Fruit fly (Drosophila melanogaster): ENCODE data around the gene Gr94a.

Gene Gr94a

dm6 chr3R:23053135-23053730 lies 1.7 kb downstream of the Gr94a start (continued):
- TF ChIP-seq vnd (GFP tag; IDR thresholded peaks at IDR 0.05; ENCODE audit: partially characterized antibody) (0 out of 3 replicates have a peak, but pooled peaks have one; percentile 12), hbn (GFP tag; IDR thresholded peaks at IDR 0.05; ENCODE audit: partially characterized antibody) (peak; percentile 42), Bgb (GFP tag; IDR thresholded peaks at IDR 0.05; ENCODE audit: partially characterized antibody) (peak; percentile 60), ara (GFP tag; IDR thresholded peaks at IDR 0.05) (no peak), Hmr (GFP tag; optimal IDR thresholded peaks at IDR 0.05) (no peak), CG14667 (GFP tag; IDR thresholded peaks at IDR 0.05) (no peak), CG6791 (GFP tag; IDR thresholded peaks at IDR 0.05; ENCODE audit: partially characterized antibody) (peak; percentile 43; the same call in 1 of the 3 replicates), chinmo (GFP tag; IDR thresholded peaks at IDR 0.05; ENCODE audit: partially characterized antibody) (no peak), Asciz (GFP tag; optimal IDR thresholded peaks at IDR 0.05) (no peak), Abd-B (GFP tag; optimal IDR thresholded peaks at IDR 0.05) (no peak), CG13775 (GFP tag; optimal IDR thresholded peaks at IDR 0.05) (no peak)

dm6 chr3R:23053936-23054335 lies 2.4 kb downstream of the Gr94a start, which contains the start of gene p53:
p53 (minus strand) TSS chr3R:23054082.
- no peak for TF ChIP-seq hkb (optimal IDR thresholded peaks at IDR 0.05)
- TF ChIP-seq hkb (GFP tag; IDR thresholded peaks at IDR 0.05), result peak; percentile 64
- TF ChIP-seq CG8924 (tag; optimal IDR thresholded peaks at IDR 0.05), result no peak
- TF ChIP-seq CG12104 (GFP tag; optimal IDR thresholded peaks at IDR 0.05), result peak; percentile 67
- peak; percentile 54 for TF ChIP-seq CTCF (GFP tag; optimal IDR thresholded peaks at IDR 0.05)
- no peak for TF ChIP-seq pnt (GFP tag; optimal IDR thresholded peaks at IDR 0.05)
- TF ChIP-seq CoRest (tag; optimal IDR thresholded peaks at IDR 0.05), result peak; percentile 67
- no peak for TF ChIP-seq bowl (GFP tag; IDR thresholded peaks at IDR 0.05)
- peak; percentile 81 for TF ChIP-seq Vsx1 (GFP tag; optimal IDR thresholded peaks at IDR 0.05)
- peak; percentile 62 for TF ChIP-seq CG6254 (GFP tag; optimal IDR thresholded peaks at IDR 0.05)
- TF ChIP-seq klu (GFP tag; IDR thresholded peaks at IDR 0.05), result peak; percentile 42; the same call in 1 of the 2 replicates
- peak; percentile 80 for TF ChIP-seq CrebB (tag; optimal IDR thresholded peaks at IDR 0.05)
- TF ChIP-seq vnd (GFP tag; IDR thresholded peaks at IDR 0.05; ENCODE audit: partially characterized antibody), result peak; percentile 59; the same call in 2 of the 3 replicates
- no peak for TF ChIP-seq wor (GFP tag; IDR thresholded peaks at IDR 0.05)
- TF ChIP-seq CG14860 (GFP tag; IDR thresholded peaks at IDR 0.05; ENCODE audit: partially characterized antibody), result peak; percentile 63
- TF ChIP-seq CG7372 (GFP tag; IDR thresholded peaks at IDR 0.05), result peak; percentile 49; the same call in 1 of the 2 replicates
- TF ChIP-seq lmd (GFP tag; IDR thresholded peaks at IDR 0.05), result peak; percentile 79
- TF ChIP-seq lbe (GFP tag; optimal IDR thresholded peaks at IDR 0.05), result peak; percentile 29
- peak; percentile 87 for TF ChIP-seq CG15514 (GFP tag; optimal IDR thresholded peaks at IDR 0.05)
- peak in 1 of 3 experiments; percentile 45 for TF ChIP-seq lola (GFP tag; optimal IDR thresholded peaks at IDR 0.05)
- TF ChIP-seq CG17361 (GFP tag; IDR thresholded peaks at IDR 0.05), result peak; percentile 64; the same call in 2 of the 3 replicates
- TF ChIP-seq sisA (GFP tag; IDR thresholded peaks at IDR 0.05), result peak; percentile 24; the same call in 1 of the 2 replicates
- peak; percentile 54 for TF ChIP-seq CG6272 (GFP tag; IDR thresholded peaks at IDR 0.05)
- TF ChIP-seq Optix (GFP tag; IDR thresholded peaks at IDR 0.05), result peak; percentile 47; the same call in 1 of the 3 replicates
- peak; percentile 35 for TF ChIP-seq Hand (GFP tag; optimal IDR thresholded peaks at IDR 0.05)
- TF ChIP-seq knrl (GFP tag; IDR thresholded peaks at IDR 0.05; ENCODE audit: partially characterized antibody), result peak; percentile 74; the same call in 2 of the 3 replicates
- TF ChIP-seq ranshi (GFP tag; IDR thresholded peaks at IDR 0.05), result peak; percentile 66
- no peak for TF ChIP-seq ab (GFP tag; optimal IDR thresholded peaks at IDR 0.05)
- peak; percentile 44 for TF ChIP-seq CG8290 (GFP tag; optimal IDR thresholded peaks at IDR 0.05)
- peak; percentile 17 to 91 for TF ChIP-seq CG8290 (tag; optimal IDR thresholded peaks at IDR 0.05)
- TF ChIP-seq tna (GFP tag; IDR thresholded peaks at IDR 0.05; ENCODE audit: partially characterized antibody), result peak; percentile 57; the same call in 1 of the 2 replicates
- TF ChIP-seq CG10431 (GFP tag; optimal IDR thresholded peaks at IDR 0.05), result peak; percentile 32
- peak; percentile 91 for TF ChIP-seq NfI (GFP tag; optimal IDR thresholded peaks at IDR 0.05)
- peak; percentile 98 for TF ChIP-seq Med (GFP tag)
- peak; percentile 76 for TF ChIP-seq otp (GFP tag; IDR thresholded peaks at IDR 0.05)
- peak; percentile 37 for TF ChIP-seq pfk (GFP tag; optimal IDR thresholded peaks at IDR 0.05)
- TF ChIP-seq Chrac-16 (GFP tag; optimal IDR thresholded peaks at IDR 0.05), result peak; percentile 15
- no peak for TF ChIP-seq Taf1 (GFP tag; IDR thresholded peaks at IDR 0.05)
- TF ChIP-seq chinmo (GFP tag; IDR thresholded peaks at IDR 0.05; ENCODE audit: partially characterized antibody), result 0 out of 4 replicates have a peak, but pooled peaks have one; percentile 48

Measured in whole organism, embryonic.